Fruit fly (Drosophila melanogaster) whole organism, embryonic: Measurements from ENCODE around the gene CG45428.

Experiments used
- Awh ChIP-seq: fragments of 200-800 bp; sonication (Bioruptor generic); IDR thresholded peaks from 2 replicates; pipeline ENCODE4, ENCODE4 v1.3.6; 2022; ENCODE audit warnings: missing biosample characterization, missing genetic modification characterization
- Bgb ChIP-seq: fragments of 200-800 bp; sonication (Bioruptor generic); IDR thresholded peaks from 2 replicates; pipeline ENCODE4 v1.3.6; 2022; ENCODE audit warnings: missing biosample characterization, missing genetic modification characterization; ENCODE audit not compliant: partially characterized antibody
- CG10274 ChIP-seq: fragments of 200-800 bp; sonication (Bioruptor generic); optimal IDR thresholded peaks from 3 replicates; lab custom pipeline; 2017; ENCODE audit warnings: missing biosample characterization, mild to moderate bottlenecking, missing genetic modification characterization
- CG10959 ChIP-seq: fragments of 200-800 bp; sonication (Bioruptor generic); IDR thresholded peaks from 2 replicates; pipeline ENCODE4 v1.3.6; 2022; ENCODE audit warnings: missing biosample characterization, missing genetic modification characterization
- CG11504 ChIP-seq: fragments of 200-800 bp; sonication (Bioruptor generic); optimal IDR thresholded peaks from 3 replicates; lab custom pipeline; 2019; ENCODE audit warnings: missing biosample characterization, mild to moderate bottlenecking, missing genetic modification characterization, moderate library complexity
- CG12104 ChIP-seq: fragments of 200-800 bp; sonication (Bioruptor generic); optimal IDR thresholded peaks from 3 replicates; lab custom pipeline; 2016; ENCODE audit warnings: missing biosample characterization, missing genetic modification characterization
- CG12659 ChIP-seq: fragments of 200-800 bp; sonication (Bioruptor generic); optimal IDR thresholded peaks from 3 replicates; lab custom pipeline; 2017; ENCODE audit warnings: mild to moderate bottlenecking, missing biosample characterization, missing genetic modification reagents, missing genetic modification characterization
- CG14667 ChIP-seq: fragments of 200-800 bp; sonication (Bioruptor generic); IDR thresholded peaks from 2 replicates; pipeline ENCODE4 v1.3.6; 2022; ENCODE audit warnings: missing biosample characterization, missing genetic modification characterization
- CG14860 ChIP-seq: fragments of 200-800 bp; sonication (Bioruptor generic); IDR thresholded peaks from 3 replicates; pipeline ENCODE4 v1.3.6; 2022; ENCODE audit warnings: missing biosample characterization, missing genetic modification characterization; ENCODE audit not compliant: partially characterized antibody
- CG14965 ChIP-seq: fragments of 200-800 bp; sonication (Bioruptor generic); optimal IDR thresholded peaks from 2 replicates; lab custom pipeline; 2016; ENCODE audit warnings: missing biosample characterization, missing genetic modification characterization, borderline replicate concordance
- CG15696 ChIP-seq: fragments of 200-800 bp; sonication (Bioruptor generic); optimal IDR thresholded peaks from 2 replicates; lab custom pipeline; 2019; ENCODE audit warnings: missing biosample characterization, mild to moderate bottlenecking, missing genetic modification characterization, moderate library complexity
- CG1602 ChIP-seq: fragments of 200-800 bp; sonication (Bioruptor generic); optimal IDR thresholded peaks from 3 replicates; lab custom pipeline; 2016; ENCODE audit warnings: missing biosample characterization, missing genetic modification characterization
- CG17385 ChIP-seq: fragments of 200-800 bp; sonication (Bioruptor generic); optimal IDR thresholded peaks from 3 replicates; lab custom pipeline; 2018; ENCODE audit warnings: missing biosample characterization, mild to moderate bottlenecking, missing genetic modification characterization
- CG17912 ChIP-seq: fragments of 200-800 bp; sonication (Bioruptor generic); optimal IDR thresholded peaks from 2 replicates; lab custom pipeline; 2018; ENCODE audit warnings: missing biosample characterization, mild to moderate bottlenecking, missing genetic modification characterization
- CG2889 ChIP-seq: fragments of 200-800 bp; sonication (Bioruptor generic); IDR thresholded peaks from 3 replicates; pipeline ENCODE4 v1.3.6; 2022; ENCODE audit warnings: missing biosample characterization, missing genetic modification characterization
- CG34422 ChIP-seq: fragments of 200-800 bp; sonication (Bioruptor generic); IDR thresholded peaks from 3 replicates; pipeline ENCODE4 v1.3.6; 2022; ENCODE audit warnings: missing biosample characterization, missing genetic modification characterization
- CG6765 ChIP-seq: fragments of 200-800 bp; sonication (Bioruptor generic); optimal IDR thresholded peaks from 3 replicates; lab custom pipeline; 2017; ENCODE audit warnings: missing biosample characterization, mild to moderate bottlenecking, missing genetic modification characterization
- CG7987 ChIP-seq: fragments of 200-800 bp; sonication (Bioruptor generic); optimal IDR thresholded peaks from 2 replicates; lab custom pipeline; 2018; ENCODE audit warnings: missing biosample characterization, mild to moderate bottlenecking, missing genetic modification characterization, moderate library complexity
- CG9797 ChIP-seq: fragments of 200-800 bp; sonication (Bioruptor generic); optimal IDR thresholded peaks from 3 replicates; lab custom pipeline; 2018; ENCODE audit warnings: missing biosample characterization, mild to moderate bottlenecking, missing genetic modification characterization
- Dad ChIP-seq: fragments of 200-800 bp; sonication (Bioruptor generic); optimal IDR thresholded peaks from 3 replicates; lab custom pipeline; 2016; ENCODE audit warnings: missing biosample characterization, missing genetic modification characterization
- Doc3 ChIP-seq: fragments of 200-800 bp; sonication (Bioruptor generic); IDR thresholded peaks from 3 replicates; pipeline ENCODE4 v1.3.6; 2022; ENCODE audit warnings: missing biosample characterization, missing genetic modification characterization; ENCODE audit not compliant: partially characterized antibody
- E2f1 ChIP-seq: fragments of 200-800 bp; sonication (Bioruptor generic); IDR thresholded peaks from 2 replicates; pipeline ENCODE4 v1.3.6; 2022; ENCODE audit warnings: missing biosample characterization, missing genetic modification characterization
- GATAe ChIP-seq: fragments of 200-800 bp; sonication (Bioruptor generic); conservative IDR thresholded peaks from 2 replicates; pipeline ENCODE4 v1.3.6; 2022; ENCODE audit warnings: missing biosample characterization, missing genetic modification characterization
- HLH4C ChIP-seq: fragments of 200-800 bp; sonication (Bioruptor generic); IDR thresholded peaks from 3 replicates; pipeline ENCODE4 v1.3.6; 2022; ENCODE audit warnings: missing biosample characterization, missing genetic modification characterization; ENCODE audit not compliant: partially characterized antibody
- HmgZ ChIP-seq: fragments of 200-800 bp; sonication (Bioruptor generic); optimal IDR thresholded peaks from 2 replicates; lab custom pipeline; 2018; ENCODE audit warnings: missing biosample characterization, mild to moderate bottlenecking, missing genetic modification characterization
- Jarid2 ChIP-seq: fragments of 200-800 bp; sonication (Bioruptor generic); optimal IDR thresholded peaks from 3 replicates; lab custom pipeline; 2017; ENCODE audit warnings: mild to moderate bottlenecking, missing biosample characterization, missing genetic modification reagents, missing genetic modification characterization
- Max ChIP-seq: fragments of 200-800 bp; sonication (Bioruptor generic); optimal IDR thresholded peaks from 2 replicates; lab custom pipeline; 2016; ENCODE audit warnings: missing biosample characterization, mild to moderate bottlenecking, missing genetic modification characterization
- Oaz ChIP-seq: fragments of 200-800 bp; sonication (Bioruptor generic); IDR thresholded peaks from 2 replicates; pipeline ENCODE4 v1.3.6; 2022; ENCODE audit warnings: missing biosample characterization, missing genetic modification characterization
- Oli ChIP-seq: fragments of 200-800 bp; sonication (Bioruptor generic); optimal IDR thresholded peaks from 2 replicates; lab custom pipeline; 2018; ENCODE audit warnings: missing biosample characterization, mild to moderate bottlenecking, missing genetic modification characterization, moderate library complexity
- ci ChIP-seq: fragments of 200-800 bp; sonication (Bioruptor generic); IDR thresholded peaks from 3 replicates; pipeline ENCODE4 v1.3.6; 2022; ENCODE audit warnings: missing biosample characterization, missing genetic modification characterization
- corto ChIP-seq: fragments of 200-800 bp; sonication (Bioruptor generic); optimal IDR thresholded peaks from 2 replicates; lab custom pipeline; 2016; ENCODE audit warnings: missing biosample characterization, mild to moderate bottlenecking, missing genetic modification characterization, moderate library complexity
- cwo ChIP-seq: fragments of 200-800 bp; sonication (Bioruptor generic); optimal IDR thresholded peaks from 3 replicates; lab custom pipeline; 2017; ENCODE audit warnings: missing biosample characterization, missing genetic modification characterization, mild to moderate bottlenecking, moderate library complexity, missing genetic modification reagents
- dmrt11E ChIP-seq: fragments of 200-800 bp; sonication (Bioruptor generic); optimal IDR thresholded peaks from 3 replicates; lab custom pipeline; 2018; ENCODE audit warnings: missing biosample characterization, mild to moderate bottlenecking, missing genetic modification characterization, moderate library complexity
- ewg ChIP-seq: fragments of 200-800 bp; sonication (Bioruptor generic); optimal IDR thresholded peaks from 3 replicates; lab custom pipeline; 2017; ENCODE audit warnings: mild to moderate bottlenecking, missing biosample characterization, missing genetic modification reagents, missing genetic modification characterization
- fd64A ChIP-seq: fragments of 200-800 bp; sonication (Bioruptor generic); optimal IDR thresholded peaks from 3 replicates; lab custom pipeline; 2018; ENCODE audit warnings: missing biosample characterization, mild to moderate bottlenecking, missing genetic modification characterization
- gcm2 ChIP-seq: fragments of 200-800 bp; sonication (Bioruptor generic); optimal IDR thresholded peaks from 2 replicates; lab custom pipeline; 2016; ENCODE audit warnings: missing biosample characterization, missing genetic modification characterization
- kah ChIP-seq: fragments of 200-800 bp; sonication (Bioruptor generic); optimal IDR thresholded peaks from 2 replicates; lab custom pipeline; 2018; ENCODE audit warnings: missing biosample characterization, mild to moderate bottlenecking, missing genetic modification characterization
- ken ChIP-seq: fragments of 200-800 bp; sonication (Bioruptor generic); IDR thresholded peaks from 3 replicates; pipeline ENCODE4 v1.3.6; 2022; ENCODE audit warnings: missing biosample characterization, missing genetic modification characterization
- klu ChIP-seq: fragments of 200-800 bp; sonication (Bioruptor generic); IDR thresholded peaks from 2 replicates; pipeline ENCODE4 v1.3.6; 2022; ENCODE audit warnings: missing biosample characterization, missing genetic modification characterization
- nmo ChIP-seq: fragments of 200-800 bp; sonication (Bioruptor generic); optimal IDR thresholded peaks from 2 replicates; lab custom pipeline; 2018; ENCODE audit warnings: missing biosample characterization, mild to moderate bottlenecking, missing genetic modification characterization, moderate library complexity
- phol ChIP-seq: fragments of 200-800 bp; sonication (Bioruptor generic); optimal IDR thresholded peaks from 3 replicates; lab custom pipeline; 2018; ENCODE audit warnings: missing biosample characterization, mild to moderate bottlenecking, missing genetic modification characterization, moderate library complexity
- pnt ChIP-seq: fragments of 200-800 bp; sonication (Bioruptor generic); optimal IDR thresholded peaks from 3 replicates; lab custom pipeline; 2016; ENCODE audit warnings: missing biosample characterization, missing genetic modification characterization
- sens ChIP-seq: fragments of 200-800 bp; sonication (Bioruptor generic); peaks from one replicate; lab custom pipeline; 2016; ENCODE audit warnings: missing biosample characterization, missing genetic modification characterization
- sim ChIP-seq: fragments of 200-800 bp; sonication (Bioruptor generic); IDR thresholded peaks from 2 replicates; pipeline ENCODE4 v1.3.6; 2022; ENCODE audit warnings: missing biosample characterization, missing genetic modification characterization
- sima ChIP-seq: fragments of 200-800 bp; sonication (Bioruptor generic); optimal IDR thresholded peaks from 2 replicates; lab custom pipeline; 2016; ENCODE audit warnings: missing biosample characterization, missing genetic modification characterization
- ssp ChIP-seq: fragments of 200-800 bp; sonication (Bioruptor generic); IDR thresholded peaks from 2 replicates; pipeline ENCODE4 v1.3.6; 2022; ENCODE audit warnings: missing biosample characterization, missing genetic modification characterization
- ttk ChIP-seq: fragments of 200-800 bp; sonication (Bioruptor generic); IDR thresholded peaks from 2 replicates; pipeline ENCODE4 v2.1.2; 2022; ENCODE audit warnings: missing biosample characterization, missing genetic modification characterization
- unc-4 ChIP-seq: fragments of 200-800 bp; sonication (Bioruptor generic); IDR thresholded peaks from 2 replicates; pipeline ENCODE4 v1.3.6; 2022; ENCODE audit warnings: missing biosample characterization, missing genetic modification characterization; ENCODE audit not compliant: partially characterized antibody

Gene CG45428

DNA sequence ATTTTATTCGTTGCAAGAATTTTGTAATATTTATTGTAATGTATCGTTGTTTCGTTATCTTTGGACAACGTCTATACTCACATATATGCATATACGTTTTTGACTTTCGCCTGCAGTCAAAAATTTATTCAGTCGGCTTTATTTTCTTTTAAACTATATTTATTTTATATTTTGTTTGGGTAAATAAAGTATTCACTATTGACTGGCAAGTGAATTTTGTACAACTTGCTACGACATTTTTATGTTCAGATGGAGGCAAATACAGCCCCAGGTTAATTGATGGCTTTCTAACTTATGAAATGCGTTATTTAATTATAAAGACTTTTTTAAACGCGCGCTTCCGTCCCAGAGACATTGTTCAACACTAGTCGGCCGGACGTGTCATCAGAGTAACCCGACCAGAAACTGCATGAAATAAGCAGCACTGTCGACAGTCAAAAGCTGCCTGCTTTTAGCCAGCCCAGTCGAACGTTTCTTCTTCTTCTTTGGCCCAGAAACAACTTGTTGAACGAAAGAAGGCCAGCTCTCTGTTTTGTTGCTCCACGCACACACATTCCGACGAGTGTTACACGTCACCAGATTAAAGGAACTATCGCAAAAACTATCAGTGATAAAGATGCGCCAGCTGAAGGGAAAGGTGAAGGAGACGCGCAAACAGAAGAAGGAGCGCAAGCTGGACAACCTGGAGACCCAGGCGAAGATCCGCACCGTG, 26.7 kb upstream of the CG45428 start, which contains the start of gene CG33169 (continued):
- TF ChIP-seq ewg (peak; percentile 85), dmrt11E (tag; lab: Kevin White, UChicago) (peak; percentile 41), CG12659 (GFP tag; lab: Kevin White, UChicago) (peak; percentile 93), CG10959 (GFP tag; lab: Robert Waterston, UW) (peak; percentile 56), CG17385 (GFP tag; lab: Kevin White, UChicago) (peak; percentile 100), CG1602 (GFP tag; lab: Kevin White, UChicago) (peak; percentile 67), CG2889 (GFP tag; lab: Robert Waterston, UW) (no peak), CG14965 (peak; percentile 20), CG14860 (GFP tag; lab: Robert Waterston, UW) (0 out of 3 replicates have a peak, but pooled peaks have one; percentile 44), CG10274 (GFP tag; lab: Kevin White, UChicago) (peak; percentile 53), CG17912 (GFP tag; lab: Kevin White, UChicago) (peak; percentile 90), cwo (GFP tag; lab: Kevin White, UChicago) (peak; percentile 56), CG14667 (GFP tag; lab: Robert Waterston, UW) (peak; percentile 73), CG12104 (GFP tag; lab: Kevin White, UChicago) (peak; percentile 56), ci (GFP tag; lab: Robert Waterston, UW) (peak; percentile 92), Jarid2 (GFP tag; lab: Kevin White, UChicago) (peak; percentile 74), corto (GFP tag; lab: Kevin White, UChicago) (no peak), HmgZ (peak; percentile 97), Oaz (GFP tag; lab: Robert Waterston, UW) (peak; percentile 33; the same call in 1 of the 2 replicates), nmo (GFP tag; lab: Kevin White, UChicago) (peak; percentile 85), fd64A (GFP tag; lab: Kevin White, UChicago) (no peak), GATAe (peak; percentile 67; the same call in 1 of the 2 replicates), CG7987 (peak; percentile 92), CG9797 (GFP tag; lab: Kevin White, UChicago) (peak; percentile 50), unc-4 (peak; percentile 57), pnt (GFP tag; lab: Kevin White, UChicago) (peak; percentile 81), ttk (GFP tag; lab: Robert Waterston, UW) (peak; percentile 81), CG6765 (peak; percentile 36), E2f1 (GFP tag; lab: Robert Waterston, UW) (peak; percentile 85), gcm2 (peak; percentile 80), Awh (GFP tag; lab: Robert Waterston, UW) (0 out of 2 replicates have a peak, but pooled peaks have one; percentile 27), HLH4C (GFP tag; lab: Robert Waterston, UW) (peak; percentile 49; the same call in 1 of the 3 replicates), ssp (GFP tag; lab: Robert Waterston, UW) (peak; percentile 76), CG11504 (tag; lab: Kevin White, UChicago) (peak; percentile 89), CG15696 (tag; lab: Kevin White, UChicago) (peak; percentile 46), CG34422 (GFP tag; lab: Robert Waterston, UW) (peak; percentile 95), Bgb (GFP tag; lab: Robert Waterston, UW) (peak; percentile 81), Dad (GFP tag; lab: Kevin White, UChicago) (peak; percentile 91), sim (no peak), sens (GFP tag; lab: Kevin White, UChicago) (peak; percentile 84), klu (GFP tag; lab: Robert Waterston, UW) (peak; percentile 78), phol (tag; lab: Kevin White, UChicago) (peak; percentile 76), Max (GFP tag; lab: Kevin White, UChicago) (peak; percentile 84), kah (GFP tag; lab: Kevin White, UChicago) (peak; percentile 98), Doc3 (GFP tag; lab: Robert Waterston, UW) (no peak), ken (GFP tag; lab: Robert Waterston, UW) (peak; percentile 91), Oli (peak; percentile 47), sima (GFP tag; lab: Kevin White, UChicago) (peak; percentile 28)
